Worm (Caenorhabditis elegans) whole organism, L4 larva: Measurements from ENCODE around the gene C15F1.1.
A peak's percentile ranks its signal among the peaks of the same experiment; 100 is the strongest.

Experiments
- F37D6.2 ChIP-seq: sonication (generic microtip); optimal IDR thresholded peaks from 2 replicates; lab custom pipeline; 2016; ENCODE audit warnings: mild to moderate bottlenecking, missing genetic modification characterization, missing compliant biosample characterization
- R02D3.7 ChIP-seq: fragments of 150-350 bp; sonication (generic microtip); optimal IDR thresholded peaks from 3 replicates; lab custom pipeline; 2014; ENCODE audit warnings: missing biosample characterization, missing genetic modification characterization
- T20F7.1 ChIP-seq: fragments of 200-800 bp; sonication (Bioruptor generic); optimal IDR thresholded peaks from 2 replicates; lab custom pipeline; 2018; ENCODE audit warnings: mild to moderate bottlenecking, missing genetic modification characterization, missing compliant biosample characterization
- Y5F2A.4 ChIP-seq: fragments of 200-800 bp; sonication (Bioruptor generic); optimal IDR thresholded peaks from 2 replicates; lab custom pipeline; 2018; ENCODE audit warnings: mild to moderate bottlenecking, missing genetic modification characterization, missing compliant biosample characterization
- ZK337.2 ChIP-seq: fragments of 200-800 bp; sonication (Bioruptor generic); IDR thresholded peaks from 2 replicates; pipeline ENCODE4 v1.3.6; 2022; ENCODE audit warnings: missing genetic modification reagents, missing genetic modification characterization, missing compliant biosample characterization
- aha-1 ChIP-seq: fragments of 150-350 bp; peaks from one replicate; lab custom pipeline; 2014; ENCODE audit warnings: missing biosample characterization, missing genetic modification characterization
- ceh-44 ChIP-seq: fragments of 200-800 bp; sonication (Bioruptor generic); IDR thresholded peaks from 2 replicates; pipeline ENCODE4 v1.3.6; 2022; ENCODE audit warnings: missing genetic modification reagents, missing genetic modification characterization, missing compliant biosample characterization
- ctbp-1 ChIP-seq: fragments of 200-800 bp; sonication (Bioruptor generic); IDR thresholded peaks from 2 replicates; pipeline ENCODE4 v1.3.6; 2022; ENCODE audit warnings: missing genetic modification reagents, missing genetic modification characterization, missing compliant biosample characterization
- daf-16 ChIP-seq, 3 experiments: sonication (generic microtip); optimal IDR thresholded peaks; 2 replicates each; lab custom pipeline; 2016 to 2017; ENCODE audit warnings: missing genetic modification characterization in 3 of 3, missing genetic modification reagents in 3 of 3, mild to moderate bottlenecking in 2 of 3, missing compliant biosample characterization in 2 of 3, missing biosample characterization in 1 of 3, moderate library complexity in 1 of 3
- dmd-6 ChIP-seq: fragments of 200-800 bp; sonication (Bioruptor generic); IDR thresholded peaks from 2 replicates; pipeline ENCODE4 v1.3.6; 2022; ENCODE audit warnings: missing genetic modification reagents, missing genetic modification characterization, missing compliant biosample characterization
- dmd-8 ChIP-seq: fragments of 200-800 bp; sonication (Bioruptor generic); IDR thresholded peaks from 2 replicates; pipeline ENCODE4 v1.3.6; 2022; ENCODE audit warnings: missing genetic modification characterization, missing compliant biosample characterization
- dpl-1 ChIP-seq: fragments of 150-350 bp; optimal IDR thresholded peaks from 2 replicates; lab custom pipeline; 2014; ENCODE audit warnings: missing biosample characterization, missing genetic modification reagents, missing genetic modification characterization
- dve-1 ChIP-seq: sonication (generic microtip); optimal IDR thresholded peaks from 2 replicates; lab custom pipeline; 2017; ENCODE audit warnings: antibody characterized with exemption, mild to moderate bottlenecking, missing genetic modification characterization, missing compliant biosample characterization; ENCODE audit not compliant: insufficient read depth
- fkh-10 ChIP-seq: fragments of 150-350 bp; optimal IDR thresholded peaks from 2 replicates; lab custom pipeline; 2014; ENCODE audit warnings: missing biosample characterization, missing genetic modification reagents, missing genetic modification characterization
- hif-1 ChIP-seq, 2 experiments: sonication (generic microtip); optimal IDR thresholded peaks; 2 replicates each; lab custom pipeline; 2016 to 2017; ENCODE audit warnings: missing compliant biosample characterization in 2 of 2, missing genetic modification characterization in 2 of 2, missing genetic modification reagents in 2 of 2, missing genotype in 2 of 2, mild to moderate bottlenecking in 1 of 2
- hlh-11 ChIP-seq: fragments of 200-800 bp; sonication (Bioruptor generic); optimal IDR thresholded peaks from 2 replicates; lab custom pipeline; 2018; ENCODE audit warnings: mild to moderate bottlenecking, missing genetic modification characterization, missing compliant biosample characterization
- hlh-30 ChIP-seq: sonication (generic microtip); optimal IDR thresholded peaks from 2 replicates; lab custom pipeline; 2017; ENCODE audit warnings: antibody characterized with exemption, mild to moderate bottlenecking, missing genetic modification characterization, missing compliant biosample characterization; ENCODE audit not compliant: insufficient read depth
- lin-1 ChIP-seq: fragments of 200-800 bp; sonication (Bioruptor generic); IDR thresholded peaks from 2 replicates; pipeline ENCODE4 v1.3.6; 2022; ENCODE audit warnings: missing genetic modification reagents, missing genetic modification characterization, missing compliant biosample characterization
- lin-38 ChIP-seq: fragments of 200-800 bp; sonication (Bioruptor generic); IDR thresholded peaks from 2 replicates; pipeline ENCODE4 v1.3.6; 2022; ENCODE audit warnings: missing genetic modification reagents, missing genetic modification characterization, missing compliant biosample characterization
- lsy-2 ChIP-seq, 2 experiments: fragments of 150-350 bp in 1 of 2; sonication (generic microtip) in 1 of 2; optimal IDR thresholded peaks; 2 replicates each; lab custom pipeline; 2014 to 2017; ENCODE audit warnings: missing biosample characterization in 2 of 2, missing genetic modification characterization in 2 of 2
- madf-9 ChIP-seq: fragments of 200-800 bp; sonication (Bioruptor generic); conservative IDR thresholded peaks from 2 replicates; pipeline ENCODE4 v1.3.6; 2022; ENCODE audit warnings: missing genetic modification reagents, missing genetic modification characterization, missing compliant biosample characterization
- mdl-1 ChIP-seq, 2 experiments: fragments of 150-350 bp in 1 of 2; sonication (generic microtip) in 1 of 2; optimal IDR thresholded peaks; 2 replicates each; lab custom pipeline; 2014 to 2017; ENCODE audit warnings: missing biosample characterization in 2 of 2, missing genetic modification characterization in 2 of 2
- mdt-29 ChIP-seq: fragments of 200-800 bp; sonication (Bioruptor generic); IDR thresholded peaks from 2 replicates; pipeline ENCODE4 v1.3.6; 2022; ENCODE audit warnings: missing genetic modification reagents, missing genetic modification characterization, missing compliant biosample characterization
- mep-1 ChIP-seq: fragments of 150-350 bp; sonication (generic microtip); optimal IDR thresholded peaks from 3 replicates; lab custom pipeline; 2014; ENCODE audit warnings: missing biosample characterization, missing genetic modification characterization
- mes-2 ChIP-seq: sonication (generic microtip); optimal IDR thresholded peaks from 2 replicates; lab custom pipeline; 2016; ENCODE audit warnings: missing genotype, mild to moderate bottlenecking, missing genetic modification characterization, missing compliant biosample characterization; ENCODE audit not compliant: poor library complexity, severe bottlenecking
- nhr-102 ChIP-seq: sonication (generic microtip); optimal IDR thresholded peaks from 2 replicates; lab custom pipeline; 2016; ENCODE audit warnings: mild to moderate bottlenecking, missing genetic modification characterization, moderate library complexity, missing compliant biosample characterization
- nhr-11 ChIP-seq: fragments of 150-350 bp; optimal IDR thresholded peaks from 2 replicates; lab custom pipeline; 2014; ENCODE audit warnings: missing biosample characterization, missing genetic modification characterization
- nhr-237 ChIP-seq: sonication (generic microtip); optimal IDR thresholded peaks from 2 replicates; lab custom pipeline; 2017; ENCODE audit warnings: missing biosample characterization, missing genetic modification characterization
- nhr-25 ChIP-seq: sonication (generic microtip); optimal IDR thresholded peaks from 2 replicates; lab custom pipeline; 2017; ENCODE audit warnings: missing genetic modification characterization, mild to moderate bottlenecking, missing compliant biosample characterization, antibody characterized with exemption, moderate library complexity, borderline replicate concordance; ENCODE audit not compliant: insufficient read depth
- nhr-28 ChIP-seq: fragments of 150-350 bp; optimal IDR thresholded peaks from 2 replicates; lab custom pipeline; 2014; ENCODE audit warnings: missing biosample characterization, missing genetic modification characterization
- nhr-41 ChIP-seq: fragments of 200-800 bp; sonication (Bioruptor generic); IDR thresholded peaks from 2 replicates; pipeline ENCODE4 v1.3.6; 2022; ENCODE audit warnings: missing genetic modification reagents, missing genetic modification characterization, missing compliant biosample characterization
- nhr-42 ChIP-seq: fragments of 200-800 bp; sonication (Bioruptor generic); IDR thresholded peaks from 2 replicates; pipeline ENCODE4 v1.3.6; 2022; ENCODE audit warnings: missing genetic modification characterization, missing compliant biosample characterization
- nhr-6 ChIP-seq: fragments of 150-350 bp; optimal IDR thresholded peaks from 2 replicates; lab custom pipeline; 2014; ENCODE audit warnings: missing biosample characterization, missing genetic modification characterization
- nhr-77 ChIP-seq: fragments of 150-350 bp; optimal IDR thresholded peaks from 2 replicates; lab custom pipeline; 2014; ENCODE audit warnings: missing biosample characterization, missing genetic modification characterization
- pha-4 ChIP-seq, 2 experiments: fragments of 150-350 bp in 1 of 2; fragments of 200-800 bp in 1 of 2; sonication (Bioruptor generic) in 1 of 2; IDR thresholded peaks in 1 of 2; optimal IDR thresholded peaks in 1 of 2; 2 replicates each; pipeline versions ENCODE4 v1.3.6 to Lab custom; 2014 to 2022; ENCODE audit warnings: missing genetic modification characterization in 2 of 2, missing genetic modification reagents in 2 of 2, missing biosample characterization in 1 of 2, missing compliant biosample characterization in 1 of 2
- php-3 ChIP-seq: fragments of 200-800 bp; sonication (Bioruptor generic); IDR thresholded peaks from 2 replicates; pipeline ENCODE4 v1.3.6; 2022; ENCODE audit warnings: missing genetic modification reagents, missing genetic modification characterization, missing compliant biosample characterization
- pqm-1 ChIP-seq: sonication (generic microtip); optimal IDR thresholded peaks from 2 replicates; lab custom pipeline; 2017; ENCODE audit warnings: missing biosample characterization, missing genetic modification characterization
- rbr-2 ChIP-seq: sonication (generic microtip); optimal IDR thresholded peaks from 2 replicates; lab custom pipeline; 2016; ENCODE audit warnings: missing genotype, missing genetic modification characterization, missing compliant biosample characterization
- sdz-12 ChIP-seq: fragments of 200-800 bp; sonication (Bioruptor generic); optimal IDR thresholded peaks from 2 replicates; lab custom pipeline; 2018; ENCODE audit warnings: mild to moderate bottlenecking, missing genetic modification characterization, missing compliant biosample characterization
- zip-2 ChIP-seq: fragments of 150-350 bp; optimal IDR thresholded peaks from 2 replicates; lab custom pipeline; 2014; ENCODE audit warnings: missing biosample characterization, missing genetic modification characterization

C15F1.1 gene

DNA sequence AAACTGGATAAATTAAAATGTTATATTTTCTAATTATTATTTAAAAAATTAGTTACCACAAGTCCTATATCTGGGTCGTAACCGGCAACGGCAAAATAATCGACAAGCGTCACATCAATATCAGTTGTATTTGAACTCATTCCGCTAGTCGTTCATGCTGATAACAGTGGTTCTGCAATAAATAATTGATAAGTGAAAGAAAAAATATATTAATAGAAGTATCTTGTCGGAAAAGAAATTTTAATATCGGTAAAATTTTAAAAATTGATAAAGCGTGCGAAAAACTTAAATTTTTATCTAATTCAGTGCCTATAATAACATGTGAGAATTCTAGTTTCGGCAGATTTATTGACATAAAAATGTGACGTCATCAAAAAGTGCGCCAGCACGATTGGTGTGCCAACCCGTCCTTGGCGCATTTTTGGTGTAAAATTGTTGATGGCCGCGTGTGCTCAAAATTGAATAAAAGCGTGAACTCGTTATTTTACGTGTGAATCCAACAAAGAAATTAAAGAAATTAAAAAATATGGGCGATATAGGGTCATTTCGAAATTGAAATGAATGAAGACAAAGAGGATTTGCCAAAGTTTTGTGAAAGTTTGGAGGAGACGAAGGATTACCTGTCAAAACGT, 32.8 kb downstream of the C15F1.1 start, which contains the start of the genes lst-6 and lst-5 (continued):
- TF ChIP-seq mdl-1 (tag; optimal IDR thresholded peaks at IDR 0.05; lab: Kevin White, UChicago) (peak in 1 of 2 experiments; percentile 34), sdz-12 (GFP tag; lab: Kevin White, UChicago) (no peak), lin-1 (GFP tag; lab: Robert Waterston, UW) (0 out of 2 replicates have a peak, but pooled peaks have one; percentile 16), lin-38 (GFP tag; lab: Robert Waterston, UW) (peak; percentile 81), R02D3.7 (tag; lab: Kevin White, UChicago) (no peak), pqm-1 (peak; percentile 68), lsy-2 (tag; optimal IDR thresholded peaks at IDR 0.05; lab: Kevin White, UChicago) (peak; percentile 39 to 86), aha-1 (tag; lab: Kevin White, UChicago) (peak; percentile 62), dpl-1 (GFP tag; lab: Kevin White, UChicago) (peak; percentile 66), madf-9 (no peak), fkh-10 (GFP tag; lab: Kevin White, UChicago) (peak; percentile 53), ZK337.2 (GFP tag; lab: Robert Waterston, UW) (no peak), F37D6.2 (no peak), nhr-237 (tag; lab: Kevin White, UChicago) (no peak), nhr-41 (GFP tag; lab: Robert Waterston, UW) (no peak), hif-1 (tag; optimal IDR thresholded peaks at IDR 0.05; lab: Kevin White, UChicago) (peak in 1 of 2 experiments; percentile 41)

DNA sequence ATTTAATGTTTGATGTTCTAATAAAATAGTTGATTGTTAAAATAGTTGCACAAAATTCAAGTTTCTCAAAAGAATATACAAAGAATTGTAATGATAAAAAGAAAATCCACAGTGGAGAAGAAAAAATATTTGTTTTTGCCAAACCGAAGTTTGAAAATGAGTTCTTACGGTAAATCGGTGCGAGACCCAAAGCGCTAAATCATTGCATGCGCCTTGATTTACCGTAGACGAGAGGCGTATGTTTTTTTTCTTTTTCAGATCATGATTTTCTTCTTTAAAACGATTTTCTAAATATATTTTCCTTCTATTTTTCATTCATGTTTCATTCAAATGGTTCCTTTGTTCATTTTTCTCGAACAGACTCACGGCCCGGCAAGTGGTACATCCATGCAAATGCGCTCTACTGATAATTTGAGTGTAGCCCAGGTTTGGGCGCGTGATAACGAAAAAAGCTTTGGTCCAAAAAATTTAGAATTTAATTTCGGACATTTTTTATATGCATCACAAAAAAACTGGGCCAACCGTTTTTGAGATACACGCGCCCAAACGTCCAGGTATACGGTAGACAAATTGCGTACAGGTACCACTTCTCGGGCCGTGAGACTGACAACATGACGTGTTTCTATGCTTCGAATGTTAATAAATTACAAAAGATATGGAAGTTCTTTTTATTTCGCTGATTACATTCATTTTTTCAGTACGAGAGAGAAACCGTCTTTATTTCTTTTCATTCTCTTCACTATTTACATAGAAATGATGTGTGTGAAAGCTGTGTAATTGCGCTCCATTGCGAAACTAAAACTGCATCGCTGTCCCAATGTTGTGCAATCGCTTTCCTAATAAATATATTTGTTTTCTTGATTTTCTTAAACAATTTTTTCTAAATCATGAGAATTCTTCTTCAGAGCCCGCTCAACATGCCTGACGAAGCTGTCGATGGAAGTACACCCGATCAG, 35.5 kb downstream of the C15F1.1 start, which contains the start of gene znf-598:
Gene znf-598 (plus strand): TSS at position 906 of the 956 bp plus-strand sequence.
- TF ChIP-seq mep-1 (tag; lab: Kevin White, UChicago) = peak; percentile 61
- TF ChIP-seq T20F7.1 = peak; percentile 67
- peak; percentile 29 for TF ChIP-seq nhr-11 (tag; lab: Kevin White, UChicago)
- peak; percentile 69 for TF ChIP-seq nhr-28
- no peak for TF ChIP-seq ceh-44 (GFP tag; lab: Robert Waterston, UW)
- peak in 1 of 2 experiments; percentile 6 for TF ChIP-seq hif-1 (tag; optimal IDR thresholded peaks at IDR 0.05; lab: Kevin White, UChicago)
- TF ChIP-seq ZK337.2 (GFP tag; lab: Robert Waterston, UW) = no peak
- peak; percentile 19 for TF ChIP-seq hlh-30 (tag; lab: Kevin White, UChicago)
- peak; percentile 58 for TF ChIP-seq dve-1 (tag; lab: Kevin White, UChicago)
- peak; percentile 57 for TF ChIP-seq nhr-77
- peak; percentile 50 for TF ChIP-seq mes-2
- no peak for TF ChIP-seq R02D3.7 (tag; lab: Kevin White, UChicago)
- TF ChIP-seq Y5F2A.4 = no peak
- TF ChIP-seq rbr-2 (tag; lab: Kevin White, UChicago) = peak; percentile 19
- TF ChIP-seq daf-16 (GFP tag; optimal IDR thresholded peaks at IDR 0.05; lab: Kevin White, UChicago) = no peak
- peak; percentile 74 for TF ChIP-seq daf-16 (tag; optimal IDR thresholded peaks at IDR 0.05; lab: Kevin White, UChicago)
- TF ChIP-seq nhr-42 = no peak
- peak; percentile 76 for TF ChIP-seq pqm-1
- peak; percentile 94 for TF ChIP-seq zip-2 (tag; lab: Kevin White, UChicago)
- no peak for TF ChIP-seq ctbp-1 (GFP tag; lab: Robert Waterston, UW)
- no peak for TF ChIP-seq nhr-25 (tag; lab: Kevin White, UChicago)
- no peak for TF ChIP-seq madf-9
- no peak for TF ChIP-seq pha-4 (GFP tag; IDR thresholded peaks at IDR 0.05; lab: Robert Waterston, UW)
- peak; percentile 24 for TF ChIP-seq pha-4 (tag; optimal IDR thresholded peaks at IDR 0.05; lab: Kevin White, UChicago)
- no peak for TF ChIP-seq dmd-8 (GFP tag; lab: Robert Waterston, UW)
- peak; percentile 63 for TF ChIP-seq dmd-6 (GFP tag; lab: Robert Waterston, UW)
- peak; percentile 70 for TF ChIP-seq php-3
- TF ChIP-seq mdt-29 (GFP tag; lab: Robert Waterston, UW) = no peak
- TF ChIP-seq nhr-6 (tag; lab: Kevin White, UChicago) = peak; percentile 43
- peak in 1 of 2 experiments; percentile 83 for TF ChIP-seq lsy-2 (tag; optimal IDR thresholded peaks at IDR 0.05; lab: Kevin White, UChicago)
- TF ChIP-seq aha-1 (tag; lab: Kevin White, UChicago) = peak; percentile 84
- peak; percentile 25 for TF ChIP-seq dpl-1 (GFP tag; lab: Kevin White, UChicago)
- peak; percentile 90 for TF ChIP-seq lin-38 (GFP tag; lab: Robert Waterston, UW)
- peak; percentile 56 for TF ChIP-seq hlh-11 (tag; lab: Kevin White, UChicago)
- no peak for TF ChIP-seq nhr-102 (tag; lab: Kevin White, UChicago)
